Fruit fly (Drosophila melanogaster) whole organism, prepupa: ENCODE data around the gene zen2.

Source experiments
- Blimp-1 ChIP-seq: fragments of 200-800 bp; sonication (Bioruptor generic); optimal IDR thresholded peaks from 3 replicates; lab custom pipeline; 2017; ENCODE audit warnings: missing biosample characterization, missing genetic modification characterization, mild to moderate bottlenecking, moderate library complexity, missing genetic modification reagents
- CG11294 ChIP-seq: fragments of 200-800 bp; sonication (Bioruptor generic); IDR thresholded peaks from 2 replicates; pipeline ENCODE4 v1.3.6; 2022; ENCODE audit warnings: missing biosample characterization, missing genetic modification characterization
- CG11902 ChIP-seq: fragments of 200-800 bp; sonication (Bioruptor generic); optimal IDR thresholded peaks from 3 replicates; lab custom pipeline; 2016; ENCODE audit warnings: missing biosample characterization, missing genetic modification characterization
- CG15336 ChIP-seq: fragments of 200-800 bp; sonication (Bioruptor generic); IDR thresholded peaks from 2 replicates; pipeline ENCODE4 v1.3.6; 2022; ENCODE audit warnings: missing biosample characterization, missing genetic modification characterization
- CG16779 ChIP-seq: fragments of 200-800 bp; sonication (Bioruptor generic); optimal IDR thresholded peaks from 3 replicates; lab custom pipeline; 2017; ENCODE audit warnings: missing biosample characterization, mild to moderate bottlenecking, missing genetic modification characterization
- CG3032 ChIP-seq: fragments of 200-800 bp; optimal IDR thresholded peaks from 2 replicates; lab custom pipeline; 2019; ENCODE audit warnings: missing biosample characterization, mild to moderate bottlenecking, missing genetic modification characterization, moderate library complexity
- CG32006 ChIP-seq: fragments of 200-800 bp; sonication (Bioruptor generic); optimal IDR thresholded peaks from 3 replicates; lab custom pipeline; 2017; ENCODE audit warnings: missing biosample characterization, mild to moderate bottlenecking, missing genetic modification characterization
- CG34406 ChIP-seq: fragments of 200-800 bp; sonication (Bioruptor generic); optimal IDR thresholded peaks from 3 replicates; lab custom pipeline; 2016; ENCODE audit warnings: missing biosample characterization, missing genetic modification characterization
- CG3919 ChIP-seq: fragments of 200-800 bp; sonication (Bioruptor generic); optimal IDR thresholded peaks from 3 replicates; lab custom pipeline; 2016; ENCODE audit warnings: missing biosample characterization, missing genetic modification characterization
- CG6163 ChIP-seq: fragments of 200-800 bp; sonication (Bioruptor generic); IDR thresholded peaks from 3 replicates; pipeline ENCODE4 v1.3.6; 2022; ENCODE audit warnings: missing biosample characterization, missing genetic modification characterization
- CG6808 ChIP-seq: fragments of 200-800 bp; sonication (Bioruptor generic); optimal IDR thresholded peaks from 3 replicates; lab custom pipeline; 2017; ENCODE audit warnings: missing biosample characterization, missing genetic modification characterization, mild to moderate bottlenecking, moderate library complexity, missing genetic modification reagents
- CG7368 ChIP-seq: fragments of 200-800 bp; sonication (Bioruptor generic); optimal IDR thresholded peaks from 3 replicates; lab custom pipeline; 2016; ENCODE audit warnings: missing biosample characterization, missing genetic modification characterization
- CG8632 ChIP-seq: fragments of 200-800 bp; sonication (Bioruptor generic); optimal IDR thresholded peaks from 3 replicates; lab custom pipeline; 2016; ENCODE audit warnings: missing biosample characterization, missing genetic modification characterization
- CG9139 ChIP-seq: fragments of 200-800 bp; sonication (Bioruptor generic); optimal IDR thresholded peaks from 3 replicates; lab custom pipeline; 2017; ENCODE audit warnings: missing biosample characterization, mild to moderate bottlenecking, missing genetic modification characterization
- Eip75B ChIP-seq: fragments of 200-800 bp; sonication (Bioruptor generic); optimal IDR thresholded peaks from 3 replicates; lab custom pipeline; 2016; ENCODE audit warnings: missing biosample characterization, missing genetic modification characterization
- Ets21C ChIP-seq: fragments of 200-800 bp; sonication (Bioruptor generic); optimal IDR thresholded peaks from 3 replicates; lab custom pipeline; 2016; ENCODE audit warnings: missing biosample characterization, missing genetic modification characterization
- Ets96B ChIP-seq: fragments of 200-800 bp; optimal IDR thresholded peaks from 2 replicates; lab custom pipeline; 2019; ENCODE audit warnings: missing biosample characterization, mild to moderate bottlenecking, missing genetic modification characterization, moderate library complexity
- Hr38 ChIP-seq: sonication (Bioruptor generic); optimal IDR thresholded peaks from 2 replicates; lab custom pipeline; 2016; ENCODE audit warnings: missing biosample characterization, missing genetic modification characterization
- Hr39 ChIP-seq: fragments of 200-800 bp; sonication (Bioruptor generic); optimal IDR thresholded peaks from 2 replicates; lab custom pipeline; 2016; ENCODE audit warnings: missing biosample characterization, missing genetic modification characterization
- Hr4 ChIP-seq: fragments of 200-800 bp; sonication (Bioruptor generic); optimal IDR thresholded peaks from 3 replicates; lab custom pipeline; 2016; ENCODE audit warnings: missing biosample characterization, missing genetic modification characterization
- Lpt ChIP-seq: fragments of 200-800 bp; sonication (Bioruptor generic); optimal IDR thresholded peaks from 3 replicates; lab custom pipeline; 2016; ENCODE audit warnings: missing biosample characterization, missing genetic modification characterization
- Met ChIP-seq: fragments of 200-800 bp; sonication (Bioruptor generic); optimal IDR thresholded peaks from 3 replicates; lab custom pipeline; 2016; ENCODE audit warnings: missing biosample characterization, missing genetic modification characterization
- Sox102F ChIP-seq: fragments of 200-800 bp; sonication (Bioruptor generic); optimal IDR thresholded peaks from 2 replicates; lab custom pipeline; 2016; ENCODE audit warnings: missing biosample characterization, mild to moderate bottlenecking, missing genetic modification characterization
- Sox15 ChIP-seq: fragments of 200-800 bp; sonication (Bioruptor generic); optimal IDR thresholded peaks from 3 replicates; lab custom pipeline; 2016; ENCODE audit warnings: missing biosample characterization, missing genetic modification characterization
- achi ChIP-seq: fragments of 200-800 bp; sonication (Bioruptor generic); optimal IDR thresholded peaks from 3 replicates; lab custom pipeline; 2016; ENCODE audit warnings: missing biosample characterization, missing genetic modification characterization
- acj6 ChIP-seq: fragments of 200-800 bp; sonication (Bioruptor generic); optimal IDR thresholded peaks from 3 replicates; lab custom pipeline; 2016; ENCODE audit warnings: missing biosample characterization, missing genetic modification characterization
- eg ChIP-seq: fragments of 200-800 bp; sonication (Bioruptor generic); IDR thresholded peaks from 3 replicates; pipeline ENCODE4 v1.3.6; 2022; ENCODE audit warnings: missing biosample characterization, missing genetic modification characterization
- esn ChIP-seq: fragments of 200-800 bp; sonication (Bioruptor generic); optimal IDR thresholded peaks from 2 replicates; lab custom pipeline; 2016; ENCODE audit warnings: missing biosample characterization, mild to moderate bottlenecking, missing genetic modification characterization, moderate library complexity
- fd59A ChIP-seq: fragments of 200-800 bp; sonication (Bioruptor generic); optimal IDR thresholded peaks from 2 replicates; lab custom pipeline; 2017; ENCODE audit warnings: missing biosample characterization, mild to moderate bottlenecking, missing genetic modification characterization, missing genetic modification reagents
- fkh ChIP-seq: fragments of 200-800 bp; sonication (Bioruptor generic); optimal IDR thresholded peaks from 3 replicates; lab custom pipeline; 2017; ENCODE audit warnings: missing biosample characterization, mild to moderate bottlenecking, missing genetic modification characterization, moderate library complexity
- lz ChIP-seq: fragments of 200-800 bp; sonication (Bioruptor generic); optimal IDR thresholded peaks from 3 replicates; lab custom pipeline; 2016; ENCODE audit warnings: missing biosample characterization, missing genetic modification characterization
- net ChIP-seq: fragments of 200-800 bp; sonication (Bioruptor generic); optimal IDR thresholded peaks from 3 replicates; lab custom pipeline; 2016; ENCODE audit warnings: missing biosample characterization, missing genetic modification characterization
- svp ChIP-seq: fragments of 200-800 bp; sonication (Bioruptor generic); peaks from one replicate; lab custom pipeline; 2016; ENCODE audit warnings: missing biosample characterization, missing genetic modification characterization
- topi ChIP-seq: fragments of 200-800 bp; sonication (Bioruptor generic); optimal IDR thresholded peaks from 3 replicates; lab custom pipeline; 2016; ENCODE audit warnings: missing biosample characterization, missing genetic modification characterization
- vri ChIP-seq: fragments of 200-800 bp; sonication (Bioruptor generic); optimal IDR thresholded peaks from 3 replicates; lab custom pipeline; 2016; ENCODE audit warnings: missing biosample characterization, mild to moderate bottlenecking, missing genetic modification characterization

Gene zen2

dm6 chr3R:6703784-6704183, 40.2 kb downstream of the zen2 start, which contains the start of gene Ccp84Aa:
TSS of gene Ccp84Aa (plus strand) at chr3R:6704084.
- TF ChIP-seq CG3919 (GFP tag; lab: Kevin White, UChicago) (no peak), CG6808 (GFP tag; lab: Kevin White, UChicago) (no peak), fd59A (GFP tag; lab: Kevin White, UChicago) (no peak), eg (GFP tag; lab: Robert Waterston, UW) (no peak), CG32006 (GFP tag; lab: Kevin White, UChicago) (no peak), CG6163 (GFP tag; lab: Robert Waterston, UW) (no peak), CG15336 (GFP tag; lab: Robert Waterston, UW) (no peak), Sox15 (no peak), vri (GFP tag; lab: Kevin White, UChicago) (no peak), CG8632 (GFP tag; lab: Kevin White, UChicago) (no peak), Hr4 (GFP tag; lab: Kevin White, UChicago) (no peak), CG11294 (GFP tag; lab: Robert Waterston, UW) (no peak), acj6 (GFP tag; lab: Kevin White, UChicago) (no peak), Hr39 (no peak)
- TF ChIP-seq, all 60 proteins: peak for 0

DNA sequence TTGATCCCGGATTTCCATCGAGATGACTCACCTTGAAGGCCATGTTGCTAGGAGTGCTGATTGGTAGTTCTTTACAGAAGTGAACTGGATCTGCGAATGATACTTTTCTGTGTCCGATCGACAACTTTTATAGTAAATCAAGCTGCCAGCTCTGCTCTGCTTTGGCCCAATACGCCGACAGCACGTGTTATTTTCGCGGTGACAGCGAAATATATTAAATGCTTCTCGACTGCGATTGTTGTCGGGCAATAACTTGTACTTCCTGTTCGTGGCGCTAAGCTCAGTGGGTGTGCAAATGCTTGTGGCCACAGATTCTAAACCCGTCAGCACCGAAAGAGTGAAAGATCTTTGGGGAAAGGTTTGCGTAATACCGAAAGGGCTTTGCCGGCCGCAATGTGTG, 41.2 kb downstream of the zen2 start, which contains the start of gene Ccp84Ab:
TSS of gene Ccp84Ab (minus strand) at position 101 of the 400 bp plus-strand sequence.
- TF ChIP-seq achi: no peak
- TF ChIP-seq net (GFP tag; lab: Kevin White, UChicago): no peak
- TF ChIP-seq CG3032 (tag; lab: Kevin White, UChicago): no peak
- no peak for TF ChIP-seq Lpt (GFP tag; lab: Kevin White, UChicago)
- no peak for TF ChIP-seq Hr38 (GFP tag; lab: Kevin White, UChicago)
- TF ChIP-seq Ets96B (tag; lab: Kevin White, UChicago): no peak
- TF ChIP-seq CG15336 (GFP tag; lab: Robert Waterston, UW): no peak
- no peak for TF ChIP-seq topi
- TF ChIP-seq vri (GFP tag; lab: Kevin White, UChicago): no peak
- no peak for TF ChIP-seq CG11902 (GFP tag; lab: Kevin White, UChicago)
- no peak for TF ChIP-seq CG9139 (GFP tag; lab: Kevin White, UChicago)
- TF ChIP-seq Blimp-1 (GFP tag; lab: Kevin White, UChicago): no peak
- no peak for TF ChIP-seq esn (GFP tag; lab: Kevin White, UChicago)
- no peak for TF ChIP-seq lz (GFP tag; lab: Kevin White, UChicago)
- TF ChIP-seq, all 60 proteins: peak for 0

DNA sequence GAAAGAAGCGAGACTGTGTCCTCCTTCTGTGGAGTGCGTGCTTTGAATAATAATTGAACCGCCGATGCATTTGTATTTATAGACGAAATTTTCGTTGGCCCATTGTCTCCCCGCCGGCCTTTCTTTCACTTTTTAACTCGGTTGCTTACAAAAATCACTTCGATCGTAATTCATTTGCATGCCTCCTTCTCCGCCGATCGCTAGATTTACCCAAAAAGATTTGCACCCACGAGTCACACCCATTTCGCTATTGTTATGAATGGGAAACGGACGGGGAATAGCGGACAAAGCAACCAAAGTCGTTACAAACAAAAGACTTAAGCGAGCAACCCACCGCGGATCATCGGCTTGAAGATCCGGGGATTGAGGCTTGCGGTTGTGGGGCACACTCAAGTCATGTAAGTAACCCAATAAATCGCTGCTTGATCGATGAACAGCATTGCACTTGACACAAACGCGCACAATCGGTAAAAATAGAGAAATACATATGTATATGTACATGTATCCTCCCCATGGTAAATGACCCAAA, 47.7 kb downstream of the zen2 start, which contains the start of gene Ccp84Ac:
TSS of gene Ccp84Ac (minus strand) at position 51 of the 529 bp plus-strand sequence.
- TF ChIP-seq fd59A (GFP tag; lab: Kevin White, UChicago) (no peak), Eip75B (GFP tag; lab: Kevin White, UChicago) (no peak), Ets21C (GFP tag; lab: Kevin White, UChicago) (no peak), CG16779 (tag; lab: Kevin White, UChicago) (no peak), Hr39 (no peak), CG3032 (tag; lab: Kevin White, UChicago) (no peak), Hr38 (GFP tag; lab: Kevin White, UChicago) (no peak), Hr4 (GFP tag; lab: Kevin White, UChicago) (no peak), fkh (GFP tag; lab: Kevin White, UChicago) (no peak), CG11902 (GFP tag; lab: Kevin White, UChicago) (no peak), CG34406 (no peak), CG11294 (GFP tag; lab: Robert Waterston, UW) (no peak), Sox102F (no peak), CG9139 (GFP tag; lab: Kevin White, UChicago) (no peak), Met (GFP tag; lab: Kevin White, UChicago) (no peak), Ets96B (tag; lab: Kevin White, UChicago) (no peak), svp (GFP tag; lab: Kevin White, UChicago) (no peak), achi (no peak), CG7368 (GFP tag; lab: Kevin White, UChicago) (no peak)
